Worm (Caenorhabditis elegans): ENCODE results near the gene cest-2.2.

The cest-2.2 gene

ce11 chrV:14200086-14200485, 24.9 kb upstream of the cest-2.2 start (continued):
- peak; percentile 81 for TF ChIP-seq jun-1 (tag; optimal IDR thresholded peaks at IDR 0.05)
- TF ChIP-seq ceh-32 (tag; optimal IDR thresholded peaks at IDR 0.05; ENCODE audit: poor library complexity): no peak
- TF ChIP-seq lin-38 (GFP tag; IDR thresholded peaks at IDR 0.05): peak; percentile 71
- TF ChIP-seq hmg-1.1 (GFP tag; IDR thresholded peaks at IDR 0.05): peak; percentile 93
- no peak for TF ChIP-seq attf-4 (tag; optimal IDR thresholded peaks at IDR 0.05)
- no peak for TF ChIP-seq fkh-10 (GFP tag; optimal IDR thresholded peaks at IDR 0.05)
- TF ChIP-seq ama-1 (optimal IDR thresholded peaks at IDR 0.05): peak; percentile 22
- TF ChIP-seq hif-1 (tag; optimal IDR thresholded peaks at IDR 0.05): peak; percentile 15 to 86
- TF ChIP-seq nhr-11 (tag; optimal IDR thresholded peaks at IDR 0.05): peak; percentile 98
- TF ChIP-seq daf-16 (GFP tag; optimal IDR thresholded peaks at IDR 0.05): peak; percentile 12 to 76
- peak; percentile 86 for TF ChIP-seq daf-16 (tag; optimal IDR thresholded peaks at IDR 0.05)
- TF ChIP-seq unc-130 (GFP tag; optimal IDR thresholded peaks at IDR 0.05): no peak
- peak; percentile 45 for TF ChIP-seq snpc-4 (tag; optimal IDR thresholded peaks at IDR 0.05)
- peak; percentile 63; the same call in 1 of the 2 replicates for TF ChIP-seq saeg-2 (GFP tag; IDR thresholded peaks at IDR 0.05)
- no peak for TF ChIP-seq mxl-2 (GFP tag; conservative IDR thresholded peaks at IDR 0.05)
- TF ChIP-seq pqm-1 (tag; optimal IDR thresholded peaks at IDR 0.05): peak; percentile 63
- no peak for TF ChIP-seq skn-1 (tag; optimal IDR thresholded peaks at IDR 0.05)
- TF ChIP-seq nhr-28 (tag; optimal IDR thresholded peaks at IDR 0.05): peak; percentile 100
- no peak for TF ChIP-seq dmd-8 (GFP tag; IDR thresholded peaks at IDR 0.05)
- TF ChIP-seq tra-1 (GFP tag; IDR thresholded peaks at IDR 0.05): peak; percentile 54; the same call in 1 of the 2 replicates
- no peak for TF ChIP-seq F49E8.2 (tag; optimal IDR thresholded peaks at IDR 0.05; ENCODE audit: borderline replicate concordance)
- peak; percentile 11 for TF ChIP-seq cey-2 (tag; optimal IDR thresholded peaks at IDR 0.05; ENCODE audit: borderline replicate concordance, insufficient read depth)
- TF ChIP-seq Y48G9A.11 (GFP tag; IDR thresholded peaks at IDR 0.05): no peak
- peak; percentile 65 for TF ChIP-seq dpl-1 (GFP tag; optimal IDR thresholded peaks at IDR 0.05)
- peak; percentile 61 for TF ChIP-seq set-16 (GFP tag; IDR thresholded peaks at IDR 0.05)
- TF ChIP-seq T20F7.1 (GFP tag; optimal IDR thresholded peaks at IDR 0.05): peak; percentile 83
- TF ChIP-seq spr-3 (GFP tag; optimal IDR thresholded peaks at IDR 0.05): no peak
- peak; percentile 83 for TF ChIP-seq nhr-42 (GFP tag; IDR thresholded peaks at IDR 0.05)
- TF ChIP-seq ceh-62 (tag; optimal IDR thresholded peaks at IDR 0.05): no peak
- TF ChIP-seq dmd-6 (GFP tag; IDR thresholded peaks at IDR 0.05): peak; percentile 95
- TF ChIP-seq nhr-102 (tag; optimal IDR thresholded peaks at IDR 0.05): peak; percentile 79
- peak; percentile 98 for TF ChIP-seq dve-1 (tag; optimal IDR thresholded peaks at IDR 0.05; ENCODE audit: insufficient read depth)
- no peak for TF ChIP-seq ZK546.5 (tag; optimal IDR thresholded peaks at IDR 0.05)
- TF ChIP-seq daf-19 (GFP tag; conservative IDR thresholded peaks at IDR 0.05): 0 out of 2 replicates have a peak, but pooled peaks have one; percentile 13
- TF ChIP-seq snpc-1.2 (GFP tag; IDR thresholded peaks at IDR 0.05): no peak
- no peak for TF ChIP-seq tag-97 (GFP tag; IDR thresholded peaks at IDR 0.05)
- no peak for TF ChIP-seq lin-15B (tag; optimal IDR thresholded peaks at IDR 0.05)
- no peak for TF ChIP-seq F44E2.7 (GFP tag; IDR thresholded peaks at IDR 0.05)
- no peak for TF ChIP-seq Y5F2A.4 (GFP tag; optimal IDR thresholded peaks at IDR 0.05)
- peak; percentile 43 for TF ChIP-seq ceh-28 (tag; optimal IDR thresholded peaks at IDR 0.05)
- peak; percentile 68 for TF ChIP-seq egl-43 (GFP tag; IDR thresholded peaks at IDR 0.05)
- no peak for TF ChIP-seq dmd-9 (GFP tag; IDR thresholded peaks at IDR 0.05)
- TF ChIP-seq aly-2 (tag; optimal IDR thresholded peaks at IDR 0.05): no peak
- peak; percentile 87 for TF ChIP-seq zfp-3 (GFP tag; conservative IDR thresholded peaks at IDR 0.05)
- peak; percentile 94 for TF ChIP-seq mxl-3 (GFP tag; optimal IDR thresholded peaks at IDR 0.05)
- TF ChIP-seq sdz-12 (GFP tag; optimal IDR thresholded peaks at IDR 0.05): no peak
- peak; percentile 21 for TF ChIP-seq lin-39 (tag; optimal IDR thresholded peaks at IDR 0.05)
- TF ChIP-seq zip-2 (tag; optimal IDR thresholded peaks at IDR 0.05): peak; percentile 35
- peak; percentile 94 for TF ChIP-seq lin-13 (GFP tag; optimal IDR thresholded peaks at IDR 0.05)
- peak; percentile 72 for TF ChIP-seq mes-2 (tag; optimal IDR thresholded peaks at IDR 0.05; ENCODE audit: poor library complexity, severe bottlenecking)
- peak; percentile 65; the same call in 1 of the 2 replicates for TF ChIP-seq D1046.2 (GFP tag; IDR thresholded peaks at IDR 0.05)

All from whole organism, L4 larva.